Fruit fly (Drosophila melanogaster): ENCODE data around the gene Elys.
A peak's percentile ranks its signal among the peaks of the same experiment; 100 is the strongest.

The Elys gene

dm6 chrX:19651757-19652419 is at the start of gene Elys, which contains the start of gene Ranbp21 (continued):
- TF ChIP-seq CG4328 (GFP tag; optimal IDR thresholded peaks at IDR 0.05) = peak; percentile 10
- TF ChIP-seq HLHmδ (GFP tag; optimal IDR thresholded peaks at IDR 0.05) = no peak
- TF ChIP-seq odd (GFP tag; optimal IDR thresholded peaks at IDR 0.05) = no peak
- no peak for TF ChIP-seq jigr1 (GFP tag; IDR thresholded peaks at IDR 0.05)
- TF ChIP-seq Hr3 (GFP tag; optimal IDR thresholded peaks at IDR 0.05) = peak; percentile 46
- peak; percentile 50 for TF ChIP-seq CG9817 (tag; optimal IDR thresholded peaks at IDR 0.05)
- peak; percentile 59 for TF ChIP-seq CG13624 (GFP tag; optimal IDR thresholded peaks at IDR 0.05)
- TF ChIP-seq NC2β (GFP tag; optimal IDR thresholded peaks at IDR 0.05) = peak; percentile 29
- TF ChIP-seq B-H2 (GFP tag; optimal IDR thresholded peaks at IDR 0.05) = no peak
- TF ChIP-seq CG33213 (GFP tag; optimal IDR thresholded peaks at IDR 0.05) = no peak
- no peak for TF ChIP-seq CG11723 (GFP tag; optimal IDR thresholded peaks at IDR 0.05)
- no peak for TF ChIP-seq danr (GFP tag; IDR thresholded peaks at IDR 0.05)
- peak; percentile 53 for TF ChIP-seq slp2 (GFP tag; optimal IDR thresholded peaks at IDR 0.05)
- no peak for TF ChIP-seq CG10274 (GFP tag; optimal IDR thresholded peaks at IDR 0.05)
- TF ChIP-seq cato (GFP tag; optimal IDR thresholded peaks at IDR 0.05; ENCODE audit: borderline replicate concordance) = no peak
- no peak for TF ChIP-seq pros (GFP tag; optimal IDR thresholded peaks at IDR 0.05)
- peak; percentile 34 for TF ChIP-seq MESR4 (GFP tag; optimal IDR thresholded peaks at IDR 0.05)
- TF ChIP-seq fd64A (GFP tag; optimal IDR thresholded peaks at IDR 0.05) = no peak
- TF ChIP-seq CG2712 (tag; optimal IDR thresholded peaks at IDR 0.05) = no peak
- TF ChIP-seq unpg (GFP tag; optimal IDR thresholded peaks at IDR 0.05) = no peak
- TF ChIP-seq vnd (GFP tag; IDR thresholded peaks at IDR 0.05; ENCODE audit: partially characterized antibody) = 0 out of 3 replicates have a peak, but pooled peaks have one; percentile 46
- no peak for TF ChIP-seq Kr (GFP tag; optimal IDR thresholded peaks at IDR 0.05)
- TF ChIP-seq Dll (GFP tag; IDR thresholded peaks at IDR 0.05; ENCODE audit: partially characterized antibody) = peak; percentile 31; the same call in 1 of the 4 replicates
- no peak for TF ChIP-seq Poxn (GFP tag; IDR thresholded peaks at IDR 0.05)
- no peak for TF ChIP-seq Tbp (GFP tag; optimal IDR thresholded peaks at IDR 0.05)
- no peak for TF ChIP-seq seq (GFP tag; IDR thresholded peaks at IDR 0.05)
- TF ChIP-seq ci (GFP tag; IDR thresholded peaks at IDR 0.05) = peak; percentile 56; the same call in 1 of the 3 replicates
- TF ChIP-seq D (optimal IDR thresholded peaks at IDR 0.05) = no peak
- no peak for TF ChIP-seq D (GFP tag; optimal IDR thresholded peaks at IDR 0.05)
- TF ChIP-seq dpn (GFP tag; optimal IDR thresholded peaks at IDR 0.05) = peak; percentile 69 to 70
- no peak for TF ChIP-seq gsb (GFP tag; IDR thresholded peaks at IDR 0.05)
- peak; percentile 50 for TF ChIP-seq Scr (GFP tag; IDR thresholded peaks at IDR 0.05; ENCODE audit: partially characterized antibody)
- TF ChIP-seq CG10209 (GFP tag; optimal IDR thresholded peaks at IDR 0.05) = peak; percentile 38
- 0 out of 4 replicates have a peak, but pooled peaks have one; percentile 34 for TF ChIP-seq chinmo (GFP tag; IDR thresholded peaks at IDR 0.05; ENCODE audit: partially characterized antibody)
- no peak for TF ChIP-seq CG1529 (GFP tag; optimal IDR thresholded peaks at IDR 0.05)
- peak; percentile 72 for TF ChIP-seq Dbx (GFP tag; IDR thresholded peaks at IDR 0.05)
- peak; percentile 96 for TF ChIP-seq Ets65A (GFP tag)
- peak; percentile 56 for TF ChIP-seq CG16863 (GFP tag; optimal IDR thresholded peaks at IDR 0.05)
- TF ChIP-seq CG6654 (GFP tag; optimal IDR thresholded peaks at IDR 0.05) = peak; percentile 7
- TF ChIP-seq tup (GFP tag; optimal IDR thresholded peaks at IDR 0.05) = peak; percentile 33
- TF ChIP-seq CkIIα-i1 (GFP tag; IDR thresholded peaks at IDR 0.05) = no peak
- peak; percentile 31; the same call in 1 of the 2 replicates for TF ChIP-seq CG8765 (GFP tag; IDR thresholded peaks at IDR 0.05)
- peak; percentile 36 for TF ChIP-seq Ssrp (tag; optimal IDR thresholded peaks at IDR 0.05)
- TF ChIP-seq Spps (tag; optimal IDR thresholded peaks at IDR 0.05) = no peak
- TF ChIP-seq Asciz (GFP tag; optimal IDR thresholded peaks at IDR 0.05) = no peak
- TF ChIP-seq ash1 (GFP tag; optimal IDR thresholded peaks at IDR 0.05) = no peak
- peak; percentile 14 for TF ChIP-seq her (GFP tag; optimal IDR thresholded peaks at IDR 0.05)
- peak; percentile 61 for TF ChIP-seq lmd (GFP tag; IDR thresholded peaks at IDR 0.05)
- no peak for TF ChIP-seq caup (GFP tag; optimal IDR thresholded peaks at IDR 0.05; ENCODE audit: severe bottlenecking)
- peak; percentile 53 for TF ChIP-seq pho (GFP tag; optimal IDR thresholded peaks at IDR 0.05)

Data from whole organism, embryonic.